Fruit fly (Drosophila melanogaster) S2 (cell line): ENCODE data around the gene CG2021.

Experiments used
- CG8478 ChIP-seq: fragments of >200 bp; optimal IDR thresholded peaks from 2 replicates; lab custom pipeline; 2018
- CTCF ChIP-seq, 2 experiments: fragments of >200 bp; optimal IDR thresholded peaks; 2 replicates each; lab custom pipeline; 2018

CG2021 gene

dm6 chr3L:1777249-1777648 lies at the start of gene CG2021, which contains the start of gene mRpL46:
Gene CG2021, minus strand, starts transcription at chr3L:1777411.
Gene mRpL46, plus strand, starts transcription at chr3L:1777439.
- TF ChIP-seq CTCF (optimal IDR thresholded peaks at IDR 0.05; lab: Kevin White, UChicago) (no peak), CG8478 (lab: Kevin White, UChicago) (no peak)

- TF ChIP-seq CG8478 (lab: Kevin White, UChicago) (no peak), CTCF (optimal IDR thresholded peaks at IDR 0.05; lab: Kevin White, UChicago) (no peak)
Observed at dm6 chr3L:1822365-1822764, 45.2 kb upstream of the CG2021 start.

DNA sequence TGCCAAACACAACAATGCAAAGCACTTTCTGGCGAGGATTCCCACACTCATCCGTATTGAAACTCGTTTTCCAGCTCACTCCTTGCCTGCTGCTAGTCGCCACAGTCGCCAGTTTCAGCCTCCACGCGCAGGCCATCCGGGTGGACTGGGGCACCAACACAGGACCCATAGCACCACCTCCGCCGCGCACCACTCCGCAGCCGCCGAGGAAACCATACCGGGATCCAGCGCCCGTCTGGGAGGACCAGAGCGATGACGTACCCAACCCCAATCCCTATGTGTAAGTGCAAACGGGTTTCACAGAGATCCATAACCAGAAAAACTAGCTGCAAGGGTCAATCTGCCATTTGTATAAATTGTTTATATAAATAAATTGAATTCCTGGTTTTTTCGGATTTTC lies 43.9 kb upstream of the CG2021 start:
- no peak for TF ChIP-seq CG8478 (lab: Kevin White, UChicago)
- TF ChIP-seq CTCF (optimal IDR thresholded peaks at IDR 0.05; lab: Kevin White, UChicago), result no peak

DNA sequence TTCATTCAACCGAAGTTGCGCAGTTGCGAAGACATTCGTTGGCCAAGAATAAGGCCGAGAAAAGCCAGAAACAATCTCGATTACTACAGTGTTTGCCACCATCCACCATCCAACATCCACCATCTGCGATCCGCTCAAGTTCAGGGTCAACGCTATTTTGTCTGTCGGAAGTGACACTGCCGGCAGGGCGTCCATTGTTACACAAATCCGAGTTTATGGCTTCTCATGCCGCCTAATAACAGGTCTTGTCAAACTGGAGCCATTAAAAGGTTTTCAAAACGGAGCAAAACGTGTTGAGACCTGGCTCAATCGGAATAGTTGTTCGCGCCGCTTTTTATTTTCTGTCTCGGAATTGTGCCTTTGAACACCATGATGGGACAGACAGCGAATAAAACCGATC lies 41.6 kb upstream of the CG2021 start:
- TF ChIP-seq CG8478 (lab: Kevin White, UChicago) (no peak), CTCF (optimal IDR thresholded peaks at IDR 0.05; lab: Kevin White, UChicago) (no peak)

- TF ChIP-seq CTCF (optimal IDR thresholded peaks at IDR 0.05; lab: Kevin White, UChicago) (no peak), CG8478 (lab: Kevin White, UChicago) (no peak)
Observed at dm6 chr3L:1817405-1817804, 40.2 kb upstream of the CG2021 start.

dm6 chr3L:1816614-1817013 lies 39.4 kb upstream of the CG2021 start:
- TF ChIP-seq CG8478 (lab: Kevin White, UChicago) (no peak), CTCF (optimal IDR thresholded peaks at IDR 0.05; lab: Kevin White, UChicago) (no peak)

DNA sequence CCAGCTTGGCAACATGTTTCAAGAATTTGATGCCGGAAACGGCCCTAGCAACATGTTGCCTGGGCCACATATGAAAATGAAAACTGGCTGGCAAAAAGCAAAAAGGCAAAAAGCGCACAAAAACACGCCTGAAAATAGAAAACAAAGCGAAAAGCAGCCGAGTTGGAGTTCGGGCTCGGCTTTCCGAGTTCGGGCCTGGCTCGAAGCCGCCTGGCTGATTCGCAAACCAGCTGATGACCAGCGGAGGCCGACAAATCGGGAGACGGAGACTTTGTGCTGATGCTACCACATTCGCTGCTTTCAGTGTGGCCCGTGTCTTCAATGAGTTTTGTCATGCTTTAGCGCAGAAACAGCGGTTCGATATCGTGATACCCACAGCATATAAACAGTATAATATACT lies 33.1 kb upstream of the CG2021 start, which contains the start of gene GV1:
Gene GV1 (plus strand): TSS at position 301 of the 400 bp plus-strand sequence.
- TF ChIP-seq CTCF (optimal IDR thresholded peaks at IDR 0.05; lab: Kevin White, UChicago) (no peak), CG8478 (lab: Kevin White, UChicago) (no peak)

DNA sequence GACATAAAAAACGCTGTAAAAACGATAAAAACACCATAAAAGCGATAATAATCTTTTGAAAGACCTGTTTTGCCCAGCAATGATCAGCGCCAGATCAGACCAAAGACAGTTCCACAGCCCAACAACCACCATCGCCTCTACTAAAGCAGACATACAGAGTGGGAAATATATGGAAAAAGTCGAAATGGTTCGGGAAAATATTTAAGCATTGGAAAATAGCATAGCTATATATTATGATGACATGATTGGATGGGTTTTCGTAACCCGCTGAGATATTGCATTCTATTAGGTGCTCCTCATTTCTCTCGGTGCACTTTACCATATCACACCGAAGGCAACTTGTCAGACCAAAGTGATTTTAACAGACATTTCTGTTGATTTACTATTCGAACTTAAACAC lies 31.4 kb upstream of the CG2021 start:
- TF ChIP-seq CTCF (optimal IDR thresholded peaks at IDR 0.05; lab: Kevin White, UChicago) (no peak), CG8478 (lab: Kevin White, UChicago) (no peak)

DNA sequence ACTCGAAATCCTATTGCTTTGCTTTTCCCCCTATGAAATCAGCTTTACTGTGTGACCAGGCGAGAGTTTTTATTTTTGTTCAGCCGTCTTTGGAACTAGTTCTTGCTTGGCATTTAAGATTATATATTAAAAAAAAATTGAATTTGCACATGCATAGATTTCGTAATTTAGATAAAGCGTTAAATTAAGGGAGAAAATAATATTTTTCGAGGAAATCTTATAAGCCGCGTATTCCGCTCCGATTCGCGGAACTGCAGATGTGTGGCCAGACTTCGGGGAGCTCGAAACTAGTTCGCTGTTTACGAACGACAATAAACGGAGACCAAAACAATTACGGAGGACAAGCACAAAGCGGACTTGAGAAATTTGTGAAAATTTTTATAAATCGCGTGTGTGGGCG lies 25.6 kb upstream of the CG2021 start, which contains the start of the genes JTBR and CG42676:
Gene JTBR (minus strand): TSS at position 55 of the 400 bp plus-strand sequence.
Gene CG42676 (plus strand): TSS at position 306 of the 400 bp plus-strand sequence.
- no peak for TF ChIP-seq CTCF (optimal IDR thresholded peaks at IDR 0.05; lab: Kevin White, UChicago)
- TF ChIP-seq CG8478 (lab: Kevin White, UChicago), result no peak

- TF ChIP-seq CTCF (optimal IDR thresholded peaks at IDR 0.05; lab: Kevin White, UChicago) (peak in 1 of 2 experiments; percentile 33), CG8478 (lab: Kevin White, UChicago) (no peak)
Observed at dm6 chr3L:1798649-1799048, 21.4 kb upstream of the CG2021 start, which contains the start of gene Patj. Gene Patj, plus strand, starts transcription at chr3L:1798803.

DNA sequence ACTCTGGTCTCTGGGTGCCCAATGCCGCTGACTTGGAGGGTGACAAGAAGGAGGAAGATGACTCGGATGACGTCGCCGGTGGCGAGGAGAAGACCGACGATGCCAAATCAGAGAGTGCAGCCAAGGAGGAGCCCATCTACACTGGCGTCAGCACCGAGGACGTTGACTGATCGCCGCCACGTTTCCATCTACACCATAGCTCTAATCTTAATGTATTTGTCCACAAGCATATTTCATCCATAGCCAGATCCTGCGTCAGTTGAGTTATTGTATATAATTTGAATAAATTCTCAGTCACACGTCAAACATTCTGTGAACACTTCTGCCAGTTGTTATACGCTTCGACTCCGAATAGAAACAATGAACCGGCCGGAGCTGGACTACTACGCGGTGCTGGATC lies 19.8 kb upstream of the CG2021 start, which contains the start of gene CG12020:
Gene CG12020 (plus strand): TSS at position 301 of the 400 bp plus-strand sequence.
- TF ChIP-seq CTCF (optimal IDR thresholded peaks at IDR 0.05; lab: Kevin White, UChicago) (no peak), CG8478 (lab: Kevin White, UChicago) (no peak)

DNA sequence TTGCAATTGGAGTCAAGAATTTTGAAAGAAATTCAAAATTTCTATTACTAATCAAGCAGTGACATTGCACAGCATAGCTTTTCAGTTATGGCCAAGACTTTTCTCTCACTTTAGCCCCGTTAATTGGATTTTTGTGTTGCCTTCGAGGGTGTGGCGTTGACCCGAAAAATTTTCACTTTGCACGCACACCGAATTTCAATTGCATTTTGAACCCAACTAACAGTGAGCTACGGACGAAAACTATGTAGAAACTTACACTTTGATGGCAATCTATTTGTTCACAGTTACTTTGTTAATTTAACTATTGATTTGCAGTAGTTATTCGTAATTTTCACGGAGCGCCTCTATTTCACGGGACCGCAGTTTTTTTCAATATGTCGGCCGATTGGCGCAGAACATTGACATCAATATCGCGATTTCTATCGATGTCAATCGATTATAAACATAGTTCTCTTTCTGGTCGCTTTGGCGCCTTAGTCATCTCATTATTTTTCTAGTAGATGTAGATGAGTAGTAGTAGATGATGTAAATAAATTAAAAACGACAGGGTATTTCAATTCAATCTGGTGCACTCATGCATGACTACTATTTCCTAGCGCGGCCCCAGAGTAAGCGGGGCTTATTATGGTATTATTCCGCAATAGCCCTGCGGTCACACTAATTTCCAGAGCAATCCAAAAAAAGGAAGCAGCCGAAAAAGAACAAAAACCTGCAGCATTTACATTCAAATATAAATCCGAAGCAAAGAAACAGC lies 17.9 kb upstream of the CG2021 start, which contains the start of the genes alpha-Spec, dlt and Cdc37:
Gene alpha-Spec (minus strand): TSS at position 386 of the 754 bp plus-strand sequence.
Gene dlt (minus strand): TSS at position 386 of the 754 bp plus-strand sequence.
Gene Cdc37 (plus strand): TSS at position 450 of the 754 bp plus-strand sequence.
- TF ChIP-seq CG8478 (lab: Kevin White, UChicago) (no peak), CTCF (optimal IDR thresholded peaks at IDR 0.05; lab: Kevin White, UChicago) (peak; percentile 89 to 92)

DNA sequence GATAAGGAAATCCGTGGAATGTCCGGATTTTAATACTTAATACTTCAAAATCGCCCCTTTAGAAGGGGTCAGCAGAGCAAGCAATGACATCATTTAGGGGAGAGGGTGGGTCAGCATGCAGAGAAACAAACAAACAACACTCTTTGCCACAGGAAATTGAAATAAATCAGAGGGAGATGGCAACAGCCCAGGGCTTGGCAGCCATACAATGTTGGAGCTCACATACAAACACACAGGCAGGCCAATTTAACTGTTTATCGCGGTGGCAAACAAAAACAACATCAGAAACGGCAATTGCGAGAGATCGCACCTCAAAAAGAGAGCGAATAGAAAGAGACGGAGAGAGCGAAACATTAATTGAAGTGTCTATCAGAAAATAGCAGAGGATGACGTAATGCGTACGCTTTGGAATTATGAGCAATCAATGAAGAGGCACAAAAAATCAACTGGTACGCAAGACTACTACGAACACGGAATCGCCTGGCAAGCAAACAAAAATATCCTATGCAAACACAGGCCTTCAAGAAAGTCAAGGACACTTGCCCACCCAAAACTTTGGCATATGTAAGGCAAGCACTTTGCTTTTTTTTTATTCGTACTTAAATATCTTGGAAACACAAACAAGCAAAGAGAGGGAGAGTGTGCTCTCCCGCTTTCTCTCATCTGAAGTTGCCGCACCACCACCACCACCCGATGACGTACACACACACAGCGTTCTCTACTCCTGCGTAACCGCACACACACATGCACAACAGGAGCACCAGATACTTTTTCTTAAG lies 17.1 kb upstream of the CG2021 start:
- TF ChIP-seq CTCF (optimal IDR thresholded peaks at IDR 0.05; lab: Kevin White, UChicago) (no peak), CG8478 (lab: Kevin White, UChicago) (no peak)

- TF ChIP-seq CG8478 (lab: Kevin White, UChicago), result no peak
Observed at dm6 chr3L:1789339-1789738, 12.1 kb upstream of the CG2021 start.

- no peak for TF ChIP-seq CG8478 (lab: Kevin White, UChicago)
- TF ChIP-seq CTCF (optimal IDR thresholded peaks at IDR 0.05; lab: Kevin White, UChicago), result no peak
Observed at dm6 chr3L:1784092-1784491, 6.9 kb upstream of the CG2021 start.
